Worm (Caenorhabditis elegans) whole organism, young adult: ENCODE measurements around the gene ZK355.3.
A peak's percentile ranks its signal among the peaks of the same experiment; 100 is the strongest.

ENCODE experiments used
- B0019.2 ChIP-seq: fragments of 200-800 bp; sonication (Bioruptor generic); conservative IDR thresholded peaks from 2 replicates; pipeline ENCODE4 v1.3.6; 2022; ENCODE audit warnings: missing genetic modification reagents, missing genetic modification characterization, missing compliant biosample characterization
- F37B4.10 ChIP-seq: fragments of 200-800 bp; sonication (Bioruptor generic); IDR thresholded peaks from 2 replicates; pipeline ENCODE4 v1.3.6; 2022; ENCODE audit warnings: missing genetic modification characterization, missing compliant biosample characterization
- F49E8.2 ChIP-seq: sonication (generic microtip); optimal IDR thresholded peaks from 3 replicates; lab custom pipeline; 2017; ENCODE audit warnings: missing genetic modification characterization, mild to moderate bottlenecking, missing compliant biosample characterization, antibody characterized with exemption, moderate library complexity; ENCODE audit not compliant: insufficient read depth
- F52B5.7 ChIP-seq: sonication (generic microtip); optimal IDR thresholded peaks from 2 replicates; lab custom pipeline; 2016; ENCODE audit warnings: mild to moderate bottlenecking, missing genetic modification characterization, missing compliant biosample characterization
- F55B11.4 ChIP-seq: sonication (generic microtip); optimal IDR thresholded peaks from 2 replicates; lab custom pipeline; 2016; ENCODE audit warnings: missing compliant biosample characterization, missing genetic modification characterization, borderline replicate concordance; ENCODE audit not compliant: insufficient read depth
- K11D2.4 ChIP-seq: fragments of 200-800 bp; sonication (Bioruptor generic); IDR thresholded peaks from 2 replicates; pipeline ENCODE4 v1.3.6; 2022; ENCODE audit warnings: missing genetic modification reagents, missing genetic modification characterization, missing compliant biosample characterization
- K12H6.12 ChIP-seq: fragments of 200-800 bp; sonication (Bioruptor generic); optimal IDR thresholded peaks from 2 replicates; lab custom pipeline; 2018; ENCODE audit warnings: mild to moderate bottlenecking, missing genetic modification characterization, missing compliant biosample characterization
- T07F8.4 ChIP-seq: sonication (generic microtip); optimal IDR thresholded peaks from 2 replicates; lab custom pipeline; 2016; ENCODE audit warnings: mild to moderate bottlenecking, missing genetic modification characterization, moderate library complexity, missing compliant biosample characterization
- Y53G8AR.9 ChIP-seq: fragments of 200-800 bp; sonication (Bioruptor generic); conservative IDR thresholded peaks from 2 replicates; pipeline ENCODE4 v1.3.6; 2022; ENCODE audit warnings: missing genetic modification reagents, missing genetic modification characterization, missing compliant biosample characterization
- Y79H2A.3 ChIP-seq: fragments of 200-800 bp; sonication (Bioruptor generic); conservative IDR thresholded peaks from 2 replicates; pipeline ENCODE4 v1.3.6; 2022; ENCODE audit warnings: missing genetic modification reagents, missing genetic modification characterization, missing compliant biosample characterization
- ZK185.1 ChIP-seq: sonication (generic microtip); optimal IDR thresholded peaks from 2 replicates; lab custom pipeline; 2016; ENCODE audit warnings: mild to moderate bottlenecking, missing genetic modification characterization, missing compliant biosample characterization; ENCODE audit not compliant: poor library complexity, severe bottlenecking
- ama-1 ChIP-seq, 3 experiments: fragments of 150-350 bp in 1 of 3; sonication (generic microtip) in 2 of 3; optimal IDR thresholded peaks; 2 replicates each; lab custom pipeline; 2014 to 2018; ENCODE audit warnings: missing biosample characterization in 2 of 3, missing genetic modification characterization in 2 of 3, missing genetic modification reagents in 2 of 3
- aptf-2 ChIP-seq: fragments of 200-800 bp; sonication (Bioruptor generic); conservative IDR thresholded peaks from 2 replicates; pipeline ENCODE4 v1.3.6; 2022; ENCODE audit warnings: missing genetic modification reagents, missing genetic modification characterization, missing compliant biosample characterization
- athp-1 ChIP-seq: sonication (generic microtip); optimal IDR thresholded peaks from 2 replicates; lab custom pipeline; 2017; ENCODE audit warnings: mild to moderate bottlenecking, missing genetic modification characterization, missing compliant biosample characterization
- ceh-40 ChIP-seq: fragments of 200-800 bp; sonication (Bioruptor generic); IDR thresholded peaks from 2 replicates; pipeline ENCODE4 v1.3.6; 2022; ENCODE audit warnings: missing genetic modification characterization, missing compliant biosample characterization
- hmg-1.2 ChIP-seq: fragments of 200-800 bp; sonication (Bioruptor generic); IDR thresholded peaks from 2 replicates; pipeline ENCODE4 v1.3.6; 2022; ENCODE audit warnings: missing genetic modification reagents, missing genetic modification characterization, missing compliant biosample characterization
- lir-1 ChIP-seq: fragments of 200-800 bp; sonication (Bioruptor generic); conservative IDR thresholded peaks from 2 replicates; pipeline ENCODE4 v1.3.6; 2022; ENCODE audit warnings: missing genetic modification reagents, missing genetic modification characterization, missing compliant biosample characterization
- mcd-1 ChIP-seq: fragments of 200-800 bp; sonication (Bioruptor generic); IDR thresholded peaks from 2 replicates; pipeline ENCODE4 v1.3.6; 2022; ENCODE audit warnings: missing genetic modification reagents, missing genetic modification characterization, missing compliant biosample characterization
- mel-28 ChIP-seq: sonication (generic microtip); optimal IDR thresholded peaks from 2 replicates; lab custom pipeline; 2016; ENCODE audit warnings: borderline replicate concordance, mild to moderate bottlenecking, missing genetic modification characterization, missing compliant biosample characterization
- nfya-2 ChIP-seq: fragments of 200-800 bp; sonication (Bioruptor generic); IDR thresholded peaks from 2 replicates; pipeline ENCODE4 v1.3.6; 2022; ENCODE audit warnings: missing genetic modification reagents, missing genetic modification characterization, missing compliant biosample characterization
- nhr-179 ChIP-seq: sonication (generic microtip); optimal IDR thresholded peaks from 2 replicates; lab custom pipeline; 2016; ENCODE audit warnings: mild to moderate bottlenecking, missing genetic modification characterization, missing compliant biosample characterization
- nhr-90 ChIP-seq: sonication (generic microtip); optimal IDR thresholded peaks from 2 replicates; lab custom pipeline; 2016; ENCODE audit warnings: missing genotype, mild to moderate bottlenecking, missing genetic modification characterization, missing compliant biosample characterization
- rpc-1 ChIP-seq, 2 experiments: fragments of 150-350 bp in 1 of 2; sonication (generic microtip) in 1 of 2; optimal IDR thresholded peaks; 2 replicates each; lab custom pipeline; 2014 to 2018; ENCODE audit warnings: missing biosample characterization in 1 of 2, missing genetic modification characterization in 1 of 2, missing genetic modification reagents in 1 of 2, missing genotype in 1 of 2
- sea-2 ChIP-seq: fragments of 200-800 bp; sonication (Bioruptor generic); IDR thresholded peaks from 2 replicates; pipeline ENCODE4 v1.3.6; 2022; ENCODE audit warnings: missing genetic modification characterization, missing compliant biosample characterization
- snpc-1.3 ChIP-seq: sonication (generic microtip); optimal IDR thresholded peaks from 2 replicates; lab custom pipeline; 2017; ENCODE audit warnings: missing genetic modification characterization, mild to moderate bottlenecking, missing compliant biosample characterization, antibody characterized with exemption, moderate library complexity, missing genotype, missing genetic modification reagents; ENCODE audit not compliant: insufficient read depth
- tlf-1 ChIP-seq: fragments of 200-800 bp; sonication (Bioruptor generic); optimal IDR thresholded peaks from 2 replicates; lab custom pipeline; 2018; ENCODE audit warnings: mild to moderate bottlenecking, missing genetic modification characterization, missing compliant biosample characterization
- zim-3 ChIP-seq: sonication (generic microtip); optimal IDR thresholded peaks from 2 replicates; lab custom pipeline; 2017; ENCODE audit warnings: mild to moderate bottlenecking, missing genetic modification characterization, moderate library complexity, missing compliant biosample characterization
- ztf-22 ChIP-seq: fragments of 200-800 bp; sonication (Bioruptor generic); optimal IDR thresholded peaks from 2 replicates; lab custom pipeline; 2018; ENCODE audit warnings: mild to moderate bottlenecking, missing genetic modification characterization, moderate library complexity, missing compliant biosample characterization
- ztf-26 ChIP-seq: sonication (generic microtip); optimal IDR thresholded peaks from 2 replicates; lab custom pipeline; 2017; ENCODE audit warnings: missing genetic modification characterization, missing compliant biosample characterization
- ztf-6 ChIP-seq: fragments of 200-800 bp; sonication (Bioruptor generic); IDR thresholded peaks from 2 replicates; pipeline ENCODE4 v1.3.6; 2022; ENCODE audit warnings: missing genetic modification reagents, missing genetic modification characterization, missing compliant biosample characterization

ZK355.3 gene

DNA sequence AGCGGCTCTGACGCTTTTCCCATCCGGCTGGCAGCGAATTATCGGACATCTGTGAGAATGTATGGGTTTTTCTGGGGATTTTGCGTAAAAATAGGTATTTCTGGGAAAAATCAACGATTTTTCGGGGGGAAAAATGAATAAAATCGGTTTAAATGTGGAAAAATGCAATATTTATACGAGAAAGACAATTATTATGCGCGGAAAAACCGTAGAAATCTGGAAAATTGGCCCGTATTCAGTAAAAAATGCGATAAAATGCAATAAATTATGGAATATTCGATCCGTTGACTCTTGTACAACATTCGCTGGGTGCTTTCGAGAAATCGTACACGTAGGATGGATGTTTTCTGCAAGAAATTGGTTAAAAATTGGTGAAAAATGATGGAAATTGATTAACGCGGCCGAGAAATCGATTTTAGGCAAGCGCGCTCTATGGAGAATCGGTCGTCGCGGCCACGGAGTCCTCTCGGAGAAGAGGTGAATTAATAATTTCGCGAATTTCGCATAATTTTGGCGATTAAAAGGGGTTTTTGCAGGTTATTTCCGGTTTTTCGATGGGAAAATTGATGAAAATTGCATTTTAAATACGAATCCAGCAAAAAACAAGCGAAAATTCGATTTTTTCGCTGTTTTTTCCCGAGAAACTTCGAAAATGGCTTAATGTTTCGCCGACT is 38.3 kb downstream of the ZK355.3 start, which contains the start of gene pinn-1 (continued):
- TF ChIP-seq aptf-2 (GFP tag; lab: Robert Waterston, UW) (peak; percentile 75; the same call in 1 of the 2 replicates), ztf-22 (GFP tag; lab: Kevin White, UChicago) (peak; percentile 30), mcd-1 (GFP tag; lab: Robert Waterston, UW) (peak; percentile 99), ztf-26 (tag; lab: Kevin White, UChicago) (peak; percentile 69), nhr-90 (tag; lab: Kevin White, UChicago) (no peak), sea-2 (GFP tag; lab: Robert Waterston, UW) (no peak), mel-28 (tag; lab: Kevin White, UChicago) (peak; percentile 66), ama-1 (optimal IDR thresholded peaks at IDR 0.05; lab: Kevin White, UChicago) (no peak), ama-1 (GFP tag; optimal IDR thresholded peaks at IDR 0.05; lab: Kevin White, UChicago) (no peak), Y79H2A.3 (GFP tag; lab: Robert Waterston, UW) (no peak), snpc-1.3 (tag; lab: Kevin White, UChicago) (no peak), zim-3 (tag; lab: Kevin White, UChicago) (peak; percentile 60), F55B11.4 (tag; lab: Kevin White, UChicago) (no peak), F37B4.10 (no peak), F49E8.2 (tag; lab: Kevin White, UChicago) (no peak), nfya-2 (GFP tag; lab: Robert Waterston, UW) (no peak), ceh-40 (no peak), nhr-179 (tag; lab: Kevin White, UChicago) (no peak)

DNA sequence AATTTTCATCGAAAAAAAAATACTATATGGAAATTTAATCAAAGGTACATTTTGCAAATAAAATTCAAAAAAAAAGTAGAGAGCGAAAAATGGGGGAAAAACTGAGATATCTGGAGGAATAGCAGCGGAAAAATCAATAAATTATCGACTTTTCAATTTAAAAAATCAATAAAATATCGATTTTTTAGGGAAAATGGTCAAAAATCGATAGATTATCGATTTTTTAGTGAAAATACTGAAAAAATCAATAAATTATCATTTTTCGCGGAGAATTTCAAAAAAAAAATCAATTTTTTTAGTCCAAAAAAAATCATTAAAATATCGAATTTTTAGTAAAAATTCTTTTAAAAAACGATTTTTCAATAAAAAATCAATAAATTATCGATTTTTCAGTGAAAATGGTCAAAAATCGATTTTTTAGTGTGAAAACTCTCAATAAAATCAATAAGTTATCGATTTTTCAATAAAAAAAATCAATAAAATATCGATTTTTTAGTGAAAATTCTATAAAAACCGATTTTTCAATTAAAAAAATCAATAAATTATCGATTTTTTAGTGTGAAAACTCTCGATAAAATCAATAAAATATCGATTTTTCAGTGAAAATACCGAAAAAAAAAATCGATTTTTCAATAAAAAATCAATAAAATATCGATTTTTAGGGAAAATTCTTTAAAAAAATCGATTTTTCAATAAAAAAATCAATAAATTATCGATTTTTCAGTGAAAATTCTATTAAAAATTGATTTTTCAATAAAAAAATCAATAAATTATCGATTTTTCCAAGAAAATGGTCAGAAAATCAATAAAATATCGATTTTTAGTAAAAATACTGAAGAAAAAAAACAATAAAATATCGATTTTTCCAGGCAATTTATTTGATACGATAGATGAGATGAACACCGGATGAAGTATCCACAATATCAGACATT is 41.6 kb downstream of the ZK355.3 start:
- no peak for TF ChIP-seq F37B4.10
- TF ChIP-seq lir-1 = no peak
- no peak for TF ChIP-seq Y53G8AR.9 (GFP tag; lab: Robert Waterston, UW)
- TF ChIP-seq ZK185.1 = no peak
- no peak for TF ChIP-seq rpc-1 (optimal IDR thresholded peaks at IDR 0.05; lab: Kevin White, UChicago)
- TF ChIP-seq rpc-1 (tag; optimal IDR thresholded peaks at IDR 0.05; lab: Kevin White, UChicago) = no peak
- TF ChIP-seq athp-1 (tag; lab: Kevin White, UChicago) = no peak
- no peak for TF ChIP-seq K12H6.12 (tag; lab: Kevin White, UChicago)
- TF ChIP-seq K11D2.4 = no peak
- no peak for TF ChIP-seq B0019.2 (GFP tag; lab: Robert Waterston, UW)
- TF ChIP-seq F52B5.7 (tag; lab: Kevin White, UChicago) = no peak
- no peak for TF ChIP-seq hmg-1.2 (GFP tag; lab: Robert Waterston, UW)
- no peak for TF ChIP-seq T07F8.4 (tag; lab: Kevin White, UChicago)

ce11 chrII:2884810-2885209 is 42.6 kb downstream of the ZK355.3 start, which contains the start of gene pigw-1:
TSS of gene pigw-1 (minus strand) at chrII:2884910.
- TF ChIP-seq tlf-1 = no peak
- no peak for TF ChIP-seq hmg-1.2 (GFP tag; lab: Robert Waterston, UW)
- no peak for TF ChIP-seq ztf-22 (GFP tag; lab: Kevin White, UChicago)
- TF ChIP-seq ceh-40 = no peak
- TF ChIP-seq ztf-6 (GFP tag; lab: Robert Waterston, UW) = no peak
